Fruit fly (Drosophila melanogaster): Measurements from ENCODE around the gene Rph.

dm6 chrX:10767350-10768005 lies 10.0 kb upstream of the Rph start:
- TF ChIP-seq Dll (optimal IDR thresholded peaks at IDR 0.05): no peak
- peak; percentile 61 for TF ChIP-seq CG8478 (optimal IDR thresholded peaks at IDR 0.05)
- no peak for TF ChIP-seq EcR (GFP tag; optimal IDR thresholded peaks at IDR 0.05)
- TF ChIP-seq psq (optimal IDR thresholded peaks at IDR 0.05): no peak
- no peak for TF ChIP-seq usp (GFP tag; optimal IDR thresholded peaks at IDR 0.05)
- TF ChIP-seq pan (optimal IDR thresholded peaks at IDR 0.05): no peak
